Worm (Caenorhabditis elegans) whole organism, L4 larva: ENCODE measurements around the gene C50F4.1.
A peak's percentile ranks its signal among the peaks of the same experiment; 100 is the strongest.

ENCODE experiments used
- D1046.2 ChIP-seq: fragments of 200-800 bp; sonication (Bioruptor generic); IDR thresholded peaks from 2 replicates; pipeline ENCODE4 v1.3.6; 2022; ENCODE audit warnings: missing genetic modification characterization, missing compliant biosample characterization
- F10B5.3 ChIP-seq: sonication (generic microtip); optimal IDR thresholded peaks from 2 replicates; lab custom pipeline; 2016; ENCODE audit warnings: mild to moderate bottlenecking, missing genetic modification characterization, missing compliant biosample characterization
- ZK546.5 ChIP-seq, 2 experiments: sonication (generic microtip); optimal IDR thresholded peaks; 2 replicates each; lab custom pipeline; 2017; ENCODE audit warnings: missing biosample characterization in 2 of 2, missing genetic modification characterization in 2 of 2
- ama-1 ChIP-seq: fragments of 150-350 bp; optimal IDR thresholded peaks from 2 replicates; lab custom pipeline; 2014; ENCODE audit warnings: inconsistent platforms, mixed read lengths
- daf-12 ChIP-seq: fragments of 150-350 bp; optimal IDR thresholded peaks from 2 replicates; lab custom pipeline; 2014; ENCODE audit warnings: missing biosample characterization, missing genetic modification reagents, missing genetic modification characterization
- lin-13 ChIP-seq: fragments of 150-350 bp; optimal IDR thresholded peaks from 2 replicates; lab custom pipeline; 2014; ENCODE audit warnings: missing biosample characterization, missing genetic modification reagents, missing genetic modification characterization
- lin-39 ChIP-seq: fragments of 150-350 bp; optimal IDR thresholded peaks from 2 replicates; lab custom pipeline; 2014; ENCODE audit warnings: missing biosample characterization, missing genetic modification reagents, missing genetic modification characterization
- lsy-2 ChIP-seq, 2 experiments: fragments of 150-350 bp in 1 of 2; sonication (generic microtip) in 1 of 2; optimal IDR thresholded peaks; 2 replicates each; lab custom pipeline; 2014 to 2017; ENCODE audit warnings: missing biosample characterization in 2 of 2, missing genetic modification characterization in 2 of 2
- nhr-102 ChIP-seq: sonication (generic microtip); optimal IDR thresholded peaks from 2 replicates; lab custom pipeline; 2016; ENCODE audit warnings: mild to moderate bottlenecking, missing genetic modification characterization, moderate library complexity, missing compliant biosample characterization
- nhr-48 ChIP-seq: sonication (generic microtip); optimal IDR thresholded peaks from 2 replicates; lab custom pipeline; 2016; ENCODE audit warnings: mild to moderate bottlenecking, missing genetic modification characterization, missing compliant biosample characterization
- nhr-77 ChIP-seq: fragments of 150-350 bp; optimal IDR thresholded peaks from 2 replicates; lab custom pipeline; 2014; ENCODE audit warnings: missing biosample characterization, missing genetic modification characterization
- snpc-4 ChIP-seq: fragments of 150-350 bp; optimal IDR thresholded peaks from 2 replicates; lab custom pipeline; 2014; ENCODE audit warnings: missing biosample characterization, missing genetic modification characterization
- tra-1 ChIP-seq: fragments of 200-800 bp; sonication (Bioruptor generic); IDR thresholded peaks from 2 replicates; pipeline ENCODE4 v1.3.6; 2022; ENCODE audit warnings: missing genetic modification reagents, missing genetic modification characterization, missing compliant biosample characterization

ce11 chrV:9546860-9547269 is 20.3 kb downstream of the C50F4.1 start, which contains the start of gene his-37:
- TF ChIP-seq D1046.2 (GFP tag; lab: Robert Waterston, UW) (peak; percentile 91; the same call in 1 of the 2 replicates), nhr-77 (tag; lab: Kevin White, UChicago) (peak; percentile 99), F10B5.3 (tag; lab: Kevin White, UChicago) (peak; percentile 91), nhr-102 (peak; percentile 99), tra-1 (GFP tag; lab: Robert Waterston, UW) (peak; percentile 98), lin-39 (tag; lab: Kevin White, UChicago) (peak; percentile 62), lin-13 (peak; percentile 98), ama-1 (lab: Kevin White, UChicago) (peak; percentile 95), ZK546.5 (tag; optimal IDR thresholded peaks at IDR 0.05; lab: Kevin White, UChicago) (peak in 1 of 2 experiments; percentile 79), daf-12 (tag; lab: Kevin White, UChicago) (no peak), snpc-4 (peak; percentile 54), nhr-48 (tag; lab: Kevin White, UChicago) (peak; percentile 96), lsy-2 (tag; optimal IDR thresholded peaks at IDR 0.05; lab: Kevin White, UChicago) (peak; percentile 95 to 97)
